Fruit fly (Drosophila melanogaster): ENCODE measurements around the gene Cad74A.

- no peak for TF ChIP-seq pad (GFP tag; optimal IDR thresholded peaks at IDR 0.05)
- no peak for TF ChIP-seq CG12768 (GFP tag; optimal IDR thresholded peaks at IDR 0.05)
- no peak for TF ChIP-seq Crg-1 (GFP tag; optimal IDR thresholded peaks at IDR 0.05)
- TF ChIP-seq kay (GFP tag; ENCODE audit: borderline replicate concordance): no peak
- no peak for TF ChIP-seq CG7045 (GFP tag; optimal IDR thresholded peaks at IDR 0.05)
- TF ChIP-seq ovo (GFP tag; optimal IDR thresholded peaks at IDR 0.05): no peak
- TF ChIP-seq tj (GFP tag; optimal IDR thresholded peaks at IDR 0.05): no peak
- TF ChIP-seq CG1620 (GFP tag; optimal IDR thresholded peaks at IDR 0.05): no peak
- TF ChIP-seq cnc (optimal IDR thresholded peaks at IDR 0.05): no peak
- TF ChIP-seq CG5204 (GFP tag; optimal IDR thresholded peaks at IDR 0.05): no peak
These were observed 28.3 kb upstream of the Cad74A start for dm6 chr3L:17407480-17408093.

All from whole organism, adult.